Worm (Caenorhabditis elegans): Measurements from ENCODE around the gene K07F5.14.
A peak's percentile ranks its signal among the peaks of the same experiment; 100 is the strongest.
"Not testable (repeated sequence)": the region's sequence is repeated elsewhere in the genome, so short reads cannot be mapped to it uniquely, and the experiment has no call there.

Gene K07F5.14

ce11 chrIV:9878893-9879379, 16.9 kb downstream of the K07F5.14 start, which contains the start of gene nhr-4:
nhr-4 (plus strand) TSS chrIV:9879329.
- TF ChIP-seq sem-4 (tag; optimal IDR thresholded peaks at IDR 0.05) (no peak), nhr-25 (tag; optimal IDR thresholded peaks at IDR 0.05) (no peak), unc-55 (GFP tag; optimal IDR thresholded peaks at IDR 0.05) (no peak)

- TF ChIP-seq unc-55 (GFP tag; optimal IDR thresholded peaks at IDR 0.05) (peak; percentile 82), gmeb-1 (tag; optimal IDR thresholded peaks at IDR 0.05) (peak; percentile 21), elt-3 (tag; optimal IDR thresholded peaks at IDR 0.05) (no peak), nhr-129 (tag; optimal IDR thresholded peaks at IDR 0.05) (peak; percentile 51), fos-1 (tag; optimal IDR thresholded peaks at IDR 0.05) (peak; percentile 47), C34F6.9 (tag; optimal IDR thresholded peaks at IDR 0.05) (peak; percentile 90), nhr-6 (tag; optimal IDR thresholded peaks at IDR 0.05) (no peak), nhr-23 (tag; optimal IDR thresholded peaks at IDR 0.05) (no peak), mab-5 (tag; optimal IDR thresholded peaks at IDR 0.05) (no peak), ZK546.5 (tag; optimal IDR thresholded peaks at IDR 0.05) (no peak), sma-9 (GFP tag; optimal IDR thresholded peaks at IDR 0.05) (peak; percentile 23), sma-9 (tag; optimal IDR thresholded peaks at IDR 0.05) (no peak), crh-2 (tag; optimal IDR thresholded peaks at IDR 0.05) (peak; percentile 60), sem-4 (tag; optimal IDR thresholded peaks at IDR 0.05) (peak; percentile 11)
These were observed 22.2 kb downstream of the K07F5.14 start, which contains the start of the genes prp-18 and mccc-1 for ce11 chrIV:9884257-9884656. prp-18 (minus strand) TSS chrIV:9884383. mccc-1 (plus strand) TSS chrIV:9884570.

- no peak for TF ChIP-seq elt-1 (tag; optimal IDR thresholded peaks at IDR 0.05)
- no peak for TF ChIP-seq sma-3 (GFP tag; optimal IDR thresholded peaks at IDR 0.05)
- no peak for TF ChIP-seq nhr-25 (tag; optimal IDR thresholded peaks at IDR 0.05)
- TF ChIP-seq mdl-1 (tag; optimal IDR thresholded peaks at IDR 0.05), result no peak
- no peak for TF ChIP-seq lin-13 (GFP tag; optimal IDR thresholded peaks at IDR 0.05)
These were observed 27.8 kb downstream of the K07F5.14 start, which contains the start of gene ttbk-3 for ce11 chrIV:9889857-9890256. ttbk-3 (minus strand) TSS chrIV:9889957.

- no peak for TF ChIP-seq elt-1 (tag; optimal IDR thresholded peaks at IDR 0.05)
- no peak for TF ChIP-seq lin-13 (GFP tag; optimal IDR thresholded peaks at IDR 0.05)
- TF ChIP-seq unc-62 (GFP tag; optimal IDR thresholded peaks at IDR 0.05), result no peak
- TF ChIP-seq nhr-10 (tag; optimal IDR thresholded peaks at IDR 0.05), result no peak
- no peak for TF ChIP-seq snpc-4 (tag; optimal IDR thresholded peaks at IDR 0.05)
- TF ChIP-seq nhr-23 (tag; optimal IDR thresholded peaks at IDR 0.05), result no peak
- no peak for TF ChIP-seq ztf-11 (tag; optimal IDR thresholded peaks at IDR 0.05)
- TF ChIP-seq C34F6.9 (tag; optimal IDR thresholded peaks at IDR 0.05), result no peak
- TF ChIP-seq alr-1 (tag; optimal IDR thresholded peaks at IDR 0.05), result no peak
- TF ChIP-seq nhr-129 (tag; optimal IDR thresholded peaks at IDR 0.05), result no peak
These were observed 29.9 kb downstream of the K07F5.14 start, which contains the start of gene F32B6.4 for ce11 chrIV:9891938-9892337. F32B6.4 (minus strand) TSS chrIV:9892038.

- not testable (repeated sequence) for TF ChIP-seq unc-55 (GFP tag; optimal IDR thresholded peaks at IDR 0.05); ztf-1 (GFP tag; conservative IDR thresholded peaks at IDR 0.05); aly-2 (tag; optimal IDR thresholded peaks at IDR 0.05)
These were observed 31.6 kb downstream of the K07F5.14 start, which contains the start of gene sss-1 for ce11 chrIV:9893649-9894048. sss-1 (minus strand) TSS chrIV:9893749.

ce11 chrIV:9894331-9894730, 32.3 kb downstream of the K07F5.14 start, which contains the start of gene msp-77:
msp-77 (plus strand) TSS chrIV:9894631.
- not testable (repeated sequence) for TF ChIP-seq lin-11, zag-1, nhr-23 (tag; optimal IDR thresholded peaks at IDR 0.05)

ce11 chrIV:9895088-9895487, 33.1 kb downstream of the K07F5.14 start, which contains the start of gene ssp-32:
ssp-32 (plus strand) TSS chrIV:9895388.
- TF ChIP-seq Y55F3AM.14 (GFP tag; optimal IDR thresholded peaks at IDR 0.05) (no peak), F13H6.1 (tag; optimal IDR thresholded peaks at IDR 0.05) (no peak), unc-55 (GFP tag; optimal IDR thresholded peaks at IDR 0.05) (no peak), dmd-4 (tag; optimal IDR thresholded peaks at IDR 0.05) (no peak), skn-1 (tag; optimal IDR thresholded peaks at IDR 0.05) (no peak), sem-4 (tag; optimal IDR thresholded peaks at IDR 0.05) (no peak), nhr-25 (tag; optimal IDR thresholded peaks at IDR 0.05) (no peak), egl-27 (tag; optimal IDR thresholded peaks at IDR 0.05) (no peak), elt-1 (tag; optimal IDR thresholded peaks at IDR 0.05) (no peak), ceh-16 (tag; optimal IDR thresholded peaks at IDR 0.05) (no peak)

All from whole organism, L2 larva.